Fruit fly (Drosophila melanogaster) whole organism, embryonic: ENCODE measurements around the gene CG11980.

Experiments used
- BtbVII ChIP-seq: fragments of 200-800 bp; sonication (Bioruptor generic); optimal IDR thresholded peaks from 3 replicates; lab custom pipeline; 2017; ENCODE audit warnings: missing biosample characterization, mild to moderate bottlenecking, missing genetic modification characterization
- CG10462 ChIP-seq: fragments of 200-800 bp; sonication (Bioruptor generic); optimal IDR thresholded peaks from 2 replicates; lab custom pipeline; 2016; ENCODE audit warnings: missing biosample characterization, missing genetic modification characterization
- CG11085 ChIP-seq: fragments of 200-800 bp; sonication (Bioruptor generic); IDR thresholded peaks from 2 replicates; pipeline ENCODE4 v1.3.6; 2022; ENCODE audit warnings: missing biosample characterization, missing genetic modification characterization
- CG11247 ChIP-seq: fragments of 200-800 bp; sonication (Bioruptor generic); IDR thresholded peaks from 2 replicates; pipeline ENCODE4 v1.3.6; 2022; ENCODE audit warnings: missing biosample characterization, missing genetic modification characterization
- CG11398 ChIP-seq: fragments of 200-800 bp; sonication (Bioruptor generic); optimal IDR thresholded peaks from 2 replicates; lab custom pipeline; 2016; ENCODE audit warnings: missing biosample characterization, missing genetic modification characterization
- CG12104 ChIP-seq: fragments of 200-800 bp; sonication (Bioruptor generic); optimal IDR thresholded peaks from 3 replicates; lab custom pipeline; 2016; ENCODE audit warnings: missing biosample characterization, missing genetic modification characterization
- CG12155 ChIP-seq: fragments of 200-800 bp; sonication (Bioruptor generic); optimal IDR thresholded peaks from 3 replicates; lab custom pipeline; 2016; ENCODE audit warnings: missing biosample characterization, missing genetic modification characterization
- CG14965 ChIP-seq: fragments of 200-800 bp; sonication (Bioruptor generic); optimal IDR thresholded peaks from 2 replicates; lab custom pipeline; 2016; ENCODE audit warnings: missing biosample characterization, missing genetic modification characterization, borderline replicate concordance
- CG15479 ChIP-seq: fragments of 200-800 bp; sonication (Bioruptor generic); optimal IDR thresholded peaks from 3 replicates; lab custom pipeline; 2019; ENCODE audit warnings: missing biosample characterization, mild to moderate bottlenecking, missing genetic modification characterization, moderate library complexity
- CG1603 ChIP-seq: fragments of 200-800 bp; sonication (Bioruptor generic); optimal IDR thresholded peaks from 2 replicates; lab custom pipeline; 2019; ENCODE audit warnings: missing biosample characterization, mild to moderate bottlenecking, missing genetic modification characterization, moderate library complexity
- CG16813 ChIP-seq: fragments of 200-800 bp; sonication (Bioruptor generic); IDR thresholded peaks from 3 replicates; pipeline ENCODE4 v1.3.6; 2022; ENCODE audit warnings: missing biosample characterization, missing genetic modification characterization; ENCODE audit not compliant: partially characterized antibody
- CG2199 ChIP-seq: fragments of 200-800 bp; sonication (Bioruptor generic); IDR thresholded peaks from 3 replicates; pipeline ENCODE4 v1.3.6; 2022; ENCODE audit warnings: missing biosample characterization, missing genetic modification characterization
- CG33213 ChIP-seq: fragments of 200-800 bp; sonication (Bioruptor generic); optimal IDR thresholded peaks from 3 replicates; lab custom pipeline; 2016; ENCODE audit warnings: missing biosample characterization, missing genetic modification characterization
- CG4328 ChIP-seq: fragments of 200-800 bp; sonication (Bioruptor generic); optimal IDR thresholded peaks from 3 replicates; lab custom pipeline; 2017; ENCODE audit warnings: missing biosample characterization, missing genetic modification reagents, missing genetic modification characterization
- CG6175 ChIP-seq: fragments of 200-800 bp; sonication (Bioruptor generic); IDR thresholded peaks from 3 replicates; pipeline ENCODE4 v1.3.6; 2022; ENCODE audit warnings: missing biosample characterization, missing genetic modification characterization
- CG6813 ChIP-seq: fragments of 200-800 bp; sonication (Bioruptor generic); optimal IDR thresholded peaks from 2 replicates; lab custom pipeline; 2017; ENCODE audit warnings: missing biosample characterization, missing genetic modification characterization, mild to moderate bottlenecking, moderate library complexity, missing genetic modification reagents
- CG7372 ChIP-seq: fragments of 200-800 bp; sonication (Bioruptor generic); IDR thresholded peaks from 2 replicates; pipeline ENCODE4 v1.3.6; 2022; ENCODE audit warnings: missing biosample characterization, missing genetic modification characterization
- CG7786 ChIP-seq: fragments of 200-800 bp; sonication (Bioruptor generic); optimal IDR thresholded peaks from 2 replicates; lab custom pipeline; 2016; ENCODE audit warnings: missing biosample characterization, missing genetic modification characterization
- D19A ChIP-seq: fragments of 200-800 bp; optimal IDR thresholded peaks from 3 replicates; lab custom pipeline; 2019; ENCODE audit warnings: missing biosample characterization, mild to moderate bottlenecking, missing genetic modification characterization, moderate library complexity
- Dref ChIP-seq: fragments of 200-800 bp; sonication (Bioruptor generic); IDR thresholded peaks from 2 replicates; pipeline ENCODE4 v1.3.6; 2022; ENCODE audit warnings: missing biosample characterization, missing genetic modification characterization
- ERR ChIP-seq: fragments of 200-800 bp; sonication (Bioruptor generic); optimal IDR thresholded peaks from 2 replicates; lab custom pipeline; 2016; ENCODE audit warnings: missing biosample characterization, missing genetic modification characterization
- Eip74EF ChIP-seq, 2 experiments: fragments of 200-800 bp in 1 of 2; fragments of >200 bp in 1 of 2; sonication (Bioruptor generic) in 1 of 2; optimal IDR thresholded peaks; 2 replicates each; lab custom pipeline; 2017 to 2019; ENCODE audit warnings: missing biosample characterization in 2 of 2, missing genetic modification characterization in 2 of 2, mild to moderate bottlenecking in 1 of 2, moderate library complexity in 1 of 2
- HHEX ChIP-seq: fragments of 200-800 bp; sonication (Bioruptor generic); optimal IDR thresholded peaks from 3 replicates; lab custom pipeline; 2017; ENCODE audit warnings: missing biosample characterization, mild to moderate bottlenecking, missing genetic modification characterization, missing genetic modification reagents
- Med ChIP-seq: fragments of 200-800 bp; sonication (Bioruptor generic); peaks from one replicate; lab custom pipeline; 2016; ENCODE audit warnings: missing biosample characterization, missing genetic modification characterization, mild to moderate bottlenecking, inconsistent platforms, moderate library complexity
- Meics ChIP-seq: fragments of 200-800 bp; sonication (Bioruptor generic); optimal IDR thresholded peaks from 2 replicates; lab custom pipeline; 2017; ENCODE audit warnings: missing biosample characterization, mild to moderate bottlenecking, missing genetic modification characterization
- YL-1 ChIP-seq: fragments of 200-800 bp; sonication (Bioruptor generic); optimal IDR thresholded peaks from 3 replicates; lab custom pipeline; 2017; ENCODE audit warnings: missing biosample characterization, mild to moderate bottlenecking, missing genetic modification characterization
- ab ChIP-seq: fragments of 200-800 bp; sonication (Bioruptor generic); optimal IDR thresholded peaks from 2 replicates; lab custom pipeline; 2016; ENCODE audit warnings: missing biosample characterization, missing genetic modification characterization
- abd-A ChIP-seq: fragments of 200-800 bp; sonication (Bioruptor generic); optimal IDR thresholded peaks from 3 replicates; lab custom pipeline; 2019; ENCODE audit warnings: missing biosample characterization, mild to moderate bottlenecking, missing genetic modification characterization, moderate library complexity
- ac ChIP-seq: fragments of 200-800 bp; sonication (Bioruptor generic); optimal IDR thresholded peaks from 3 replicates; lab custom pipeline; 2017; ENCODE audit warnings: missing biosample characterization, mild to moderate bottlenecking, missing genetic modification characterization
- ap ChIP-seq: fragments of 200-800 bp; sonication (Bioruptor generic); IDR thresholded peaks from 2 replicates; pipeline ENCODE4 v1.3.6; 2022; ENCODE audit warnings: missing biosample characterization, missing genetic modification characterization
- chif ChIP-seq, 2 experiments: fragments of 200-800 bp; sonication (Bioruptor generic); optimal IDR thresholded peaks; 3 replicates each; lab custom pipeline; 2016; ENCODE audit warnings: missing biosample characterization in 2 of 2, missing genetic modification characterization in 2 of 2
- dysf ChIP-seq: fragments of 200-800 bp; sonication (Bioruptor generic); IDR thresholded peaks from 3 replicates; pipeline ENCODE4 v1.3.6; 2022; ENCODE audit warnings: missing biosample characterization, missing genetic modification characterization
- ewg ChIP-seq: fragments of 200-800 bp; sonication (Bioruptor generic); optimal IDR thresholded peaks from 3 replicates; lab custom pipeline; 2017; ENCODE audit warnings: mild to moderate bottlenecking, missing biosample characterization, missing genetic modification reagents, missing genetic modification characterization
- fd3F ChIP-seq: fragments of 200-800 bp; sonication (Bioruptor generic); optimal IDR thresholded peaks from 2 replicates; lab custom pipeline; 2018; ENCODE audit warnings: missing biosample characterization, mild to moderate bottlenecking, missing genetic modification characterization, moderate library complexity
- fd96Cb ChIP-seq: fragments of 200-800 bp; sonication (Bioruptor generic); optimal IDR thresholded peaks from 2 replicates; lab custom pipeline; 2018; ENCODE audit warnings: missing biosample characterization, mild to moderate bottlenecking, missing genetic modification characterization, moderate library complexity
- gfzf ChIP-seq: fragments of 200-800 bp; sonication (Bioruptor generic); optimal IDR thresholded peaks from 2 replicates; lab custom pipeline; 2016; ENCODE audit warnings: missing biosample characterization, mild to moderate bottlenecking, missing genetic modification characterization, moderate library complexity
- grau ChIP-seq: fragments of 200-800 bp; optimal IDR thresholded peaks from 3 replicates; lab custom pipeline; 2019; ENCODE audit warnings: missing biosample characterization, mild to moderate bottlenecking, missing genetic modification characterization, moderate library complexity
- gsb ChIP-seq: fragments of 200-800 bp; sonication (Bioruptor generic); IDR thresholded peaks from 2 replicates; pipeline ENCODE4 v1.3.6; 2022; ENCODE audit warnings: missing biosample characterization, missing genetic modification characterization
- hth ChIP-seq: fragments of >200 bp; optimal IDR thresholded peaks from 2 replicates; lab custom pipeline; 2017; ENCODE audit warnings: inconsistent platforms
- klu ChIP-seq: fragments of 200-800 bp; sonication (Bioruptor generic); IDR thresholded peaks from 2 replicates; pipeline ENCODE4 v1.3.6; 2022; ENCODE audit warnings: missing biosample characterization, missing genetic modification characterization
- lilli ChIP-seq: fragments of 200-800 bp; sonication (Bioruptor generic); optimal IDR thresholded peaks from 3 replicates; lab custom pipeline; 2016; ENCODE audit warnings: missing biosample characterization, missing genetic modification characterization
- nerfin-1 ChIP-seq: fragments of 200-800 bp; sonication (Bioruptor generic); optimal IDR thresholded peaks from 3 replicates; lab custom pipeline; 2019; ENCODE audit warnings: missing biosample characterization, mild to moderate bottlenecking, missing genetic modification characterization, moderate library complexity
- repo ChIP-seq: fragments of 200-800 bp; sonication (Bioruptor generic); optimal IDR thresholded peaks from 2 replicates; lab custom pipeline; 2016; ENCODE audit warnings: missing biosample characterization, missing genetic modification characterization
- rib ChIP-seq: fragments of 200-800 bp; sonication (Bioruptor generic); IDR thresholded peaks from 2 replicates; pipeline ENCODE4 v1.3.6; 2022; ENCODE audit warnings: missing biosample characterization, missing genetic modification characterization
- sim ChIP-seq: fragments of 200-800 bp; sonication (Bioruptor generic); IDR thresholded peaks from 2 replicates; pipeline ENCODE4 v1.3.6; 2022; ENCODE audit warnings: missing biosample characterization, missing genetic modification characterization
- sr ChIP-seq: fragments of 200-800 bp; sonication (Bioruptor generic); IDR thresholded peaks from 3 replicates; pipeline ENCODE4 v1.3.6; 2022; ENCODE audit warnings: missing biosample characterization, missing genetic modification characterization
- sug ChIP-seq: fragments of 200-800 bp; optimal IDR thresholded peaks from 2 replicates; lab custom pipeline; 2019; ENCODE audit warnings: missing biosample characterization, mild to moderate bottlenecking, missing genetic modification characterization, moderate library complexity
- vnd ChIP-seq: fragments of 200-800 bp; sonication (Bioruptor generic); IDR thresholded peaks from 3 replicates; pipeline ENCODE4 v1.3.6; 2022; ENCODE audit warnings: missing biosample characterization, missing genetic modification characterization; ENCODE audit not compliant: partially characterized antibody
- yki ChIP-seq: fragments of >200 bp; optimal IDR thresholded peaks from 3 replicates; lab custom pipeline; 2018

Gene CG11980

dm6 chr3R:9049091-9049981, 45.5 kb downstream of the CG11980 start (continued):
- TF ChIP-seq dysf (GFP tag; lab: Robert Waterston, UW) = no peak
- TF ChIP-seq rib (GFP tag; lab: Robert Waterston, UW) = no peak
- TF ChIP-seq ewg (GFP tag; lab: Kevin White, UChicago) = no peak
- TF ChIP-seq CG11247 (GFP tag; lab: Robert Waterston, UW) = no peak
- TF ChIP-seq vnd (GFP tag; lab: Robert Waterston, UW) = no peak
- TF ChIP-seq CG16813 (GFP tag; lab: Robert Waterston, UW) = no peak
- TF ChIP-seq CG12155 (GFP tag; lab: Kevin White, UChicago) = no peak
- no peak for TF ChIP-seq CG14965 (GFP tag; lab: Kevin White, UChicago)
- TF ChIP-seq lilli (GFP tag; lab: Kevin White, UChicago) = peak; percentile 22
- TF ChIP-seq hth (lab: Kevin White, UChicago) = no peak
- no peak for TF ChIP-seq klu (GFP tag; lab: Robert Waterston, UW)
- no peak for TF ChIP-seq nerfin-1 (tag; lab: Kevin White, UChicago)
- TF ChIP-seq sug (tag; lab: Kevin White, UChicago) = peak; percentile 96
- TF ChIP-seq CG7786 (GFP tag; lab: Kevin White, UChicago) = no peak
- TF ChIP-seq CG12104 (GFP tag; lab: Kevin White, UChicago) = no peak
- TF ChIP-seq D19A (tag; lab: Kevin White, UChicago) = no peak
- no peak for TF ChIP-seq CG11085 (GFP tag; lab: Robert Waterston, UW)
- TF ChIP-seq fd3F (GFP tag; lab: Kevin White, UChicago) = no peak
- TF ChIP-seq chif (GFP tag; optimal IDR thresholded peaks at IDR 0.05; lab: Kevin White, UChicago) = no peak
- TF ChIP-seq Med (GFP tag; lab: Kevin White, UChicago) = peak; percentile 53
- TF ChIP-seq sim (GFP tag; lab: Robert Waterston, UW) = no peak
- TF ChIP-seq sr (GFP tag; lab: Robert Waterston, UW) = no peak
- TF ChIP-seq CG6813 (GFP tag; lab: Kevin White, UChicago) = no peak
- TF ChIP-seq ERR (GFP tag; lab: Kevin White, UChicago) = no peak
- TF ChIP-seq CG4328 (GFP tag; lab: Kevin White, UChicago) = no peak
- no peak for TF ChIP-seq HHEX (GFP tag; lab: Kevin White, UChicago)
- TF ChIP-seq CG1603 (tag; lab: Kevin White, UChicago) = no peak
- TF ChIP-seq abd-A (tag; lab: Kevin White, UChicago) = no peak
- peak; percentile 33 for TF ChIP-seq Meics (GFP tag; lab: Kevin White, UChicago)
- no peak for TF ChIP-seq ap (GFP tag; lab: Robert Waterston, UW)
- no peak for TF ChIP-seq BtbVII (GFP tag; lab: Kevin White, UChicago)
- no peak for TF ChIP-seq gsb
- TF ChIP-seq Dref = no peak
- no peak for TF ChIP-seq yki
- no peak for TF ChIP-seq ac (GFP tag; lab: Kevin White, UChicago)
- TF ChIP-seq Eip74EF (GFP tag; optimal IDR thresholded peaks at IDR 0.05; lab: Kevin White, UChicago) = no peak
- TF ChIP-seq repo (GFP tag; lab: Kevin White, UChicago) = no peak
- no peak for TF ChIP-seq CG10462 (GFP tag; lab: Kevin White, UChicago)
- no peak for TF ChIP-seq CG7372
- no peak for TF ChIP-seq CG11398 (GFP tag; lab: Kevin White, UChicago)
- no peak for TF ChIP-seq CG15479
- no peak for TF ChIP-seq CG33213 (GFP tag; lab: Kevin White, UChicago)
- no peak for TF ChIP-seq CG2199 (GFP tag; lab: Robert Waterston, UW)
- TF ChIP-seq fd96Cb (tag; lab: Kevin White, UChicago) = no peak
- TF ChIP-seq CG6175 (GFP tag; lab: Robert Waterston, UW) = no peak
- TF ChIP-seq grau (tag; lab: Kevin White, UChicago) = peak; percentile 11
- no peak for TF ChIP-seq ab (GFP tag; lab: Kevin White, UChicago)
- TF ChIP-seq YL-1 = peak; percentile 38
- no peak for TF ChIP-seq gfzf (GFP tag; lab: Kevin White, UChicago)
